Fruit fly (Drosophila melanogaster) Kc167 (cell line): ENCODE data around the gene Dnah3.

Experiments
- Myc ChIP-seq: fragments of >200 bp; optimal IDR thresholded peaks from 2 replicates; lab custom pipeline; 2017; ENCODE audit warnings: missing external identifiers
- Sin3A ChIP-seq: fragments of >200 bp; optimal IDR thresholded peaks from 2 replicates; lab custom pipeline; 2018; ENCODE audit warnings: missing external identifiers
- insv ChIP-seq: fragments of >200 bp; optimal IDR thresholded peaks from 3 replicates; lab custom pipeline; 2018; ENCODE audit warnings: missing external identifiers
- psq ChIP-seq: fragments of >200 bp; optimal IDR thresholded peaks from 2 replicates; lab custom pipeline; 2017; ENCODE audit warnings: missing external identifiers

DNA sequence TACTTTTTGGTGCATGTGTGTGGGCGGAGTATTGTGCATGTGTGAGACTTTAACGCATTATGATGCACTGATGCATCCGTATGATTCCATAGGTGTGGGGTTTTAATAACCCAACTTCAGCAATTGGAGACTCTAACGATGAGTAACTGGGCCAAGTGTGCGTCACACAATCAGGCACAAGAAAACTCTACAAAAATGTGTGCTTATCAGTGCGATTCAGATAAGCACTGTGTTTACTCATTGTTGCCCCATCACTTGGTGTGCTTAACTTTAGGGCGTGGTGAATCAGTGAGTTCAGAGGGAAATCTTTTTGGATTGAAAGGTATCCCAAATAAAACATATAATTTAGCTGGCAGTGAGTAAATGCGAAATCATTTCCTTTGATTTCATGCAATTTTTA, 38.0 kb downstream of the Dnah3 start:
- TF ChIP-seq psq (no peak), Sin3A (lab: Kevin White, UChicago) (no peak), insv (lab: Kevin White, UChicago) (no peak), Myc (lab: Kevin White, UChicago) (no peak)
